Worm (Caenorhabditis elegans) whole organism, L4/young adult: ENCODE measurements around the gene D1005.6.

Experiments used
- W03F9.2 ChIP-seq: fragments of 150-350 bp; optimal IDR thresholded peaks from 2 replicates; lab custom pipeline; 2014; ENCODE audit warnings: missing biosample characterization, missing genetic modification characterization
- him-1 ChIP-seq: sonication (generic microtip); optimal IDR thresholded peaks from 2 replicates; lab custom pipeline; 2016; ENCODE audit warnings: missing genotype, missing genetic modification reagents, missing genetic modification characterization, missing compliant biosample characterization

DNA sequence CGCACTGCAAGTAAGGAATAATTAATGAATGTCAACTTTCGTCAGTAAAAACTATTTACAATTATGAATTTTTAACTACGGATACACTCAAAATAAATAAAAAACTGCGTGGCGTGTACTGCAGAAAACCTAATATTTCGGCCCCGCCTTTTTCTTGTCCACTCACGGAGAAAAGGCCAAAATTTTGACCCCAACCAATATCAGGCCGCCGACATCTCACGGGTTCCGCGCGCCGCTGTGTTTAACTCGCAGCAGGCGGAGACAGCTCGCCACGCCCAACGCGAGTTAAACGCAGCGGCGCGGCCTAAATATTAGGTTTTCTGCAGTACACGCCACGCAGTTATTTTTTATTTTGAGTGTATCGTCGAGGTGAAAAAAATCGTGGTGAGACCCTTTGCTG lies 6.6 kb upstream of the D1005.6 start:
- TF ChIP-seq W03F9.2 (tag; lab: Kevin White, UChicago) (no peak), him-1 (tag; lab: Kevin White, UChicago) (no peak)
